Worm (Caenorhabditis elegans): ENCODE results near the gene col-98.

col-98 gene

DNA sequence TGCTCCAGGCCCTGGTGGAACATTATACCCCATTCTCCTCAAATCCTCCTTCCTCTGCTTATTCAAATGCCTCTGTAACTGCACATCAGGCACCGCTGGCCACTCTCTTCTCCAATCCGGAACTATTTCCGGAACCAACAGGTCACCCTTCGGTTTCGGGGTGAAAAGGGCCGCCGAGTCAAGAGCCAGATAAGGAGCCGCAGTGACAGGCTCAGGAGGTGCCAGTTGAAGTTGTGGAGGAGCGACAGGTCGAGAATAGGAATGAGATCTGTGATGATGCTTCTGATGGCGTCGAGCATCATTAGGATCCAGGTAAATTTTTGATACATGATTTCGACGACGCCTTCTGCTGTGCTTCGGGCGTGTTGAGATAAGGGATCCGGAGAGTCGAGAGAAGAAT is 20.6 kb upstream of the col-98 start:
- TF ChIP-seq zfp-2 (tag; optimal IDR thresholded peaks at IDR 0.05) (no peak), mdt-29 (GFP tag; IDR thresholded peaks at IDR 0.05) (0 out of 2 replicates have a peak, but pooled peaks have one; percentile 23), unc-62 (GFP tag; optimal IDR thresholded peaks at IDR 0.05 in 1 of 2) (peak in 1 of 2 experiments; percentile 70), unc-62 (tag; optimal IDR thresholded peaks at IDR 0.05) (no peak), set-16 (GFP tag; IDR thresholded peaks at IDR 0.05) (peak; percentile 67), aha-1 (tag) (peak; percentile 20)

ce11 chrIII:13000457-13000856 is 18.4 kb upstream of the col-98 start, which contains the start of gene ZK1010.8:
Gene ZK1010.8, minus strand, starts transcription at chrIII:13000670.
- TF ChIP-seq nhr-6 (tag; optimal IDR thresholded peaks at IDR 0.05) (peak; percentile 55), nhr-41 (GFP tag; IDR thresholded peaks at IDR 0.05) (no peak), hlh-30 (tag; optimal IDR thresholded peaks at IDR 0.05; ENCODE audit: insufficient read depth) (peak; percentile 85), pha-4 (GFP tag; IDR thresholded peaks at IDR 0.05) (no peak), pha-4 (tag; optimal IDR thresholded peaks at IDR 0.05) (peak; percentile 83), daf-16 (GFP tag; optimal IDR thresholded peaks at IDR 0.05) (no peak), daf-16 (tag; optimal IDR thresholded peaks at IDR 0.05) (peak; percentile 13), dve-1 (tag; optimal IDR thresholded peaks at IDR 0.05; ENCODE audit: insufficient read depth) (peak; percentile 6), nhr-11 (tag; optimal IDR thresholded peaks at IDR 0.05) (no peak)

- TF ChIP-seq mxl-3 (GFP tag; optimal IDR thresholded peaks at IDR 0.05) (no peak), egl-27 (tag; optimal IDR thresholded peaks at IDR 0.05) (no peak), spr-1 (tag; optimal IDR thresholded peaks at IDR 0.05) (no peak), duxl-1 (tag; optimal IDR thresholded peaks at IDR 0.05; ENCODE audit: poor library complexity) (no peak), ceh-32 (tag; optimal IDR thresholded peaks at IDR 0.05; ENCODE audit: poor library complexity) (no peak), rbr-2 (tag; optimal IDR thresholded peaks at IDR 0.05) (peak; percentile 34), mes-2 (tag; optimal IDR thresholded peaks at IDR 0.05; ENCODE audit: poor library complexity, severe bottlenecking) (peak; percentile 66), lin-38 (GFP tag; IDR thresholded peaks at IDR 0.05) (no peak), lin-29 (GFP tag; IDR thresholded peaks at IDR 0.05) (no peak), jun-1 (tag; optimal IDR thresholded peaks at IDR 0.05) (peak; percentile 6), nhr-28 (tag; optimal IDR thresholded peaks at IDR 0.05) (no peak), Y48G9A.11 (GFP tag; IDR thresholded peaks at IDR 0.05) (no peak), ztf-11 (tag; optimal IDR thresholded peaks at IDR 0.05) (no peak), hmg-1.1 (GFP tag; IDR thresholded peaks at IDR 0.05) (peak; percentile 58; the same call in 1 of the 2 replicates), dmd-6 (GFP tag; IDR thresholded peaks at IDR 0.05) (peak; percentile 29; the same call in 1 of the 2 replicates), lin-1 (GFP tag; IDR thresholded peaks at IDR 0.05) (no peak), fkh-10 (GFP tag; optimal IDR thresholded peaks at IDR 0.05) (peak; percentile 11), daf-16 (GFP tag; optimal IDR thresholded peaks at IDR 0.05) (no peak), daf-16 (tag; optimal IDR thresholded peaks at IDR 0.05) (no peak), lin-15B (tag; optimal IDR thresholded peaks at IDR 0.05) (no peak), nhr-111 (GFP tag; optimal IDR thresholded peaks at IDR 0.05) (no peak), nhr-6 (tag; optimal IDR thresholded peaks at IDR 0.05) (peak; percentile 43), daf-8 (GFP tag; IDR thresholded peaks at IDR 0.05) (no peak), mxl-2 (GFP tag; conservative IDR thresholded peaks at IDR 0.05) (no peak), ZK546.5 (tag; optimal IDR thresholded peaks at IDR 0.05) (no peak), F37D6.2 (tag; optimal IDR thresholded peaks at IDR 0.05) (no peak), dpl-1 (GFP tag; optimal IDR thresholded peaks at IDR 0.05) (no peak), ZK337.2 (GFP tag; IDR thresholded peaks at IDR 0.05) (no peak), dve-1 (tag; optimal IDR thresholded peaks at IDR 0.05; ENCODE audit: insufficient read depth) (no peak), pqm-1 (tag; optimal IDR thresholded peaks at IDR 0.05) (no peak), aha-1 (tag) (peak; percentile 2), madf-5 (GFP tag; IDR thresholded peaks at IDR 0.05) (no peak), nhr-76 (tag; optimal IDR thresholded peaks at IDR 0.05) (no peak), mdl-1 (tag; optimal IDR thresholded peaks at IDR 0.05) (peak in 1 of 2 experiments; percentile 10), dmd-9 (GFP tag; IDR thresholded peaks at IDR 0.05) (no peak), aly-2 (tag; optimal IDR thresholded peaks at IDR 0.05) (no peak), attf-4 (tag; optimal IDR thresholded peaks at IDR 0.05) (no peak), lin-39 (tag; optimal IDR thresholded peaks at IDR 0.05) (no peak), tag-97 (GFP tag; IDR thresholded peaks at IDR 0.05) (no peak)
Measured at ce11 chrIII:13002098-13002497, 16.7 kb upstream of the col-98 start, which contains the start of gene ZK1010.10. Gene ZK1010.10, plus strand, starts transcription at chrIII:13002383.

All from whole organism, L4 larva.